Worm (Caenorhabditis elegans): ENCODE data around the gene mrps-12.

mrps-12 gene

DNA sequence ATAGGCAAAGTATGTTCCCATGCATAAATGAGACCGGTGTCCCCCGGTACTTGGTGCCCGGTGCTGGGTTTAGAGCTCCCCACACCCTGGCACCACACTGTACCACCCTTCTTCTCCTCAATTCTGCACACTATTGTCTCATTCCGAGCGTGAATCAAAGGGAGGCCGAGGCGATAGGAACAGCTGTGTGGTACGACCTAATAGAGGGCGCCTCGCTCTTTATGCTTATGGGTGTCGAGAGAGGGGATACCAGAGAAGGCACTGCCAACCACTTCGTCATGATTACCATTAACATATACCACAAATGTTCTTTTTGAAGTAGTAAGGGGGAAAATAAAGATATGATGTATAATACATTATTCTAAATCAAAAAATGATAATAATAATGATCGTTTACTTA lies 32.8 kb downstream of the mrps-12 start:
- TF ChIP-seq ham-2 (GFP tag; optimal IDR thresholded peaks at IDR 0.05) (no peak), lsy-2 (tag; optimal IDR thresholded peaks at IDR 0.05) (no peak), ceh-83 (GFP tag; optimal IDR thresholded peaks at IDR 0.05) (no peak), bed-3 (GFP tag; optimal IDR thresholded peaks at IDR 0.05) (no peak), mls-2 (tag; optimal IDR thresholded peaks at IDR 0.05) (no peak), lin-32 (GFP tag; optimal IDR thresholded peaks at IDR 0.05) (no peak), ces-1 (GFP tag; optimal IDR thresholded peaks at IDR 0.05) (no peak), tbx-8 (GFP tag; optimal IDR thresholded peaks at IDR 0.05) (no peak), nhr-76 (tag; optimal IDR thresholded peaks at IDR 0.05) (no peak), unc-120 (tag; optimal IDR thresholded peaks at IDR 0.05; ENCODE audit: poor library complexity, severe bottlenecking) (no peak), lin-13 (tag; optimal IDR thresholded peaks at IDR 0.05) (no peak), ztf-11 (tag; optimal IDR thresholded peaks at IDR 0.05) (no peak), pha-4 (tag; optimal IDR thresholded peaks at IDR 0.05) (no peak), mab-5 (tag; optimal IDR thresholded peaks at IDR 0.05) (no peak), mep-1 (tag; optimal IDR thresholded peaks at IDR 0.05) (no peak), zip-8 (tag; optimal IDR thresholded peaks at IDR 0.05) (no peak), M03D4.4 (tag; optimal IDR thresholded peaks at IDR 0.05) (no peak), ceh-43 (GFP tag; optimal IDR thresholded peaks at IDR 0.05) (no peak), unc-62 (GFP tag; optimal IDR thresholded peaks at IDR 0.05) (no peak)

ce11 chrV:20871194-20871593 lies 33.3 kb downstream of the mrps-12 start:
- TF ChIP-seq zip-8 (tag; optimal IDR thresholded peaks at IDR 0.05) = no peak
- TF ChIP-seq mls-2 (tag; optimal IDR thresholded peaks at IDR 0.05) = no peak
- no peak for TF ChIP-seq nhr-76 (tag; optimal IDR thresholded peaks at IDR 0.05)
- TF ChIP-seq hlh-1 (tag; optimal IDR thresholded peaks at IDR 0.05) = no peak
- TF ChIP-seq lin-32 (GFP tag; optimal IDR thresholded peaks at IDR 0.05) = no peak
- TF ChIP-seq nhr-12 (tag; optimal IDR thresholded peaks at IDR 0.05) = no peak
- TF ChIP-seq snpc-4 (tag; optimal IDR thresholded peaks at IDR 0.05) = no peak
- no peak for TF ChIP-seq drap-1 (GFP tag; optimal IDR thresholded peaks at IDR 0.05)
- no peak for TF ChIP-seq unc-120 (tag; optimal IDR thresholded peaks at IDR 0.05; ENCODE audit: poor library complexity, severe bottlenecking)
- no peak for TF ChIP-seq lsy-2 (tag; optimal IDR thresholded peaks at IDR 0.05)

- TF ChIP-seq ces-1 (GFP tag; optimal IDR thresholded peaks at IDR 0.05) (peak; percentile 95), sptf-1 (tag; optimal IDR thresholded peaks at IDR 0.05) (no peak)
Measured at ce11 chrV:20873144-20873543, 35.3 kb downstream of the mrps-12 start.

ce11 chrV:20875324-20875723 lies 37.4 kb downstream of the mrps-12 start:
- TF ChIP-seq elt-3 (tag; optimal IDR thresholded peaks at IDR 0.05) = no peak
- no peak for TF ChIP-seq ham-2 (GFP tag; optimal IDR thresholded peaks at IDR 0.05)
- no peak for TF ChIP-seq ceh-39 (tag; optimal IDR thresholded peaks at IDR 0.05)
- no peak for TF ChIP-seq blmp-1 (tag; optimal IDR thresholded peaks at IDR 0.05)
- no peak for TF ChIP-seq tbx-8 (GFP tag; optimal IDR thresholded peaks at IDR 0.05)
- no peak for TF ChIP-seq hlh-1 (tag; optimal IDR thresholded peaks at IDR 0.05)
- no peak for TF ChIP-seq lin-32 (GFP tag; optimal IDR thresholded peaks at IDR 0.05)
- TF ChIP-seq unc-62 (GFP tag; optimal IDR thresholded peaks at IDR 0.05) = no peak
- no peak for TF ChIP-seq elt-1 (tag; optimal IDR thresholded peaks at IDR 0.05; ENCODE audit: borderline replicate concordance, insufficient read depth)
- no peak for TF ChIP-seq pha-4 (tag; optimal IDR thresholded peaks at IDR 0.05)
- no peak for TF ChIP-seq sem-2 (GFP tag; optimal IDR thresholded peaks at IDR 0.05)
- TF ChIP-seq cnd-1 (tag; optimal IDR thresholded peaks at IDR 0.05) = no peak
- no peak for TF ChIP-seq nhr-2 (tag; optimal IDR thresholded peaks at IDR 0.05)
- no peak for TF ChIP-seq ceh-83 (GFP tag; optimal IDR thresholded peaks at IDR 0.05)
- no peak for TF ChIP-seq lin-13 (tag; optimal IDR thresholded peaks at IDR 0.05)

DNA sequence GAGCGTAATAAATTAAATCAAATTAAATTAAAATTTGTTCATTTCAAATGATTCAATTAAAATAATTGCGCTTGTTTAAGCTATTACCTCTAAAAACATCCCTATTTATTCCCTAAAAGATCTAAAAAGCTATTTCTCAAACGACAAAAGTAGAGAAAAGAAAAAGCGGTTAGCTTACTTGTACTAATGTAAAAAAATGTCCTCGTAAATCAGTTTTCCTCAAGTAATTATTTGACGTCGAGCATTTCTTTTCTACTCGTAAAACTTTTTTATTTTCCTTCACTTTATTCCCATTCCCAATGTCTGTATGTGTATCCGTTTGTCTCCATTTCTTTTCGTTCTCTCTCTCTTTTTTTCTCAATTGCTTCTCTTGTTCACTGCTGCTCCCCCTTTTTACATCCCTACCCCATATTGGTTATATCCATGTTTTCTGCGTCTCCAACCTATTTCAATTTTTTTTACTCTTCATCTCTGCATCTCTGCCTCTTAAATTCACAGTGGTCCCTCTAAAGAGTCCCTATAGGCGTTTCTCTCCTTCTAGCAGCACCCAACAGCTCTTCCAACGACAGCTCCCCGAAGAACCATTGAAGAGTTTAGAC lies 41.3 kb downstream of the mrps-12 start, which contains the start of gene unc-80:
TSS of gene unc-80 (plus strand) at position 533 of the 599 bp plus-strand sequence.
- no peak for TF ChIP-seq bed-3 (GFP tag; optimal IDR thresholded peaks at IDR 0.05)
- TF ChIP-seq nhr-237 (tag; optimal IDR thresholded peaks at IDR 0.05) = no peak
- no peak for TF ChIP-seq cnd-1 (tag; optimal IDR thresholded peaks at IDR 0.05)
- TF ChIP-seq mep-1 (tag; optimal IDR thresholded peaks at IDR 0.05) = peak; percentile 6
- TF ChIP-seq unc-120 (tag; optimal IDR thresholded peaks at IDR 0.05; ENCODE audit: poor library complexity, severe bottlenecking) = peak; percentile 8
- no peak for TF ChIP-seq unc-62 (GFP tag; optimal IDR thresholded peaks at IDR 0.05)
- peak; percentile 84 for TF ChIP-seq ces-1 (GFP tag; optimal IDR thresholded peaks at IDR 0.05)
